Worm (Caenorhabditis elegans) whole organism, midembryonic: ENCODE measurements around the gene hmt-1.

Experiments used
- T22C8.4 ChIP-seq: fragments of 200-800 bp; sonication (Bioruptor generic); IDR thresholded peaks from 2 replicates; pipeline ENCODE4 v1.3.6; 2022; ENCODE audit warnings: missing genetic modification characterization, missing compliant biosample characterization
- cog-1 ChIP-seq: sonication (generic microtip); optimal IDR thresholded peaks from 2 replicates; lab custom pipeline; 2016; ENCODE audit warnings: missing genetic modification characterization, missing compliant biosample characterization
- flt-1 ChIP-seq: fragments of 200-800 bp; sonication (Bioruptor generic); IDR thresholded peaks from 2 replicates; pipeline ENCODE4 v1.3.6; 2022; ENCODE audit warnings: missing genetic modification characterization, missing compliant biosample characterization
- klf-2 ChIP-seq: fragments of 200-800 bp; sonication (Bioruptor generic); conservative IDR thresholded peaks from 2 replicates; pipeline ENCODE4 v1.3.6; 2022; ENCODE audit warnings: missing genetic modification reagents, missing genetic modification characterization, missing compliant biosample characterization
- med-1 ChIP-seq: sonication (generic microtip); optimal IDR thresholded peaks from 2 replicates; lab custom pipeline; 2017; ENCODE audit warnings: missing genetic modification characterization, mild to moderate bottlenecking, missing compliant biosample characterization, antibody characterized with exemption, missing genetic modification reagents; ENCODE audit not compliant: insufficient read depth
- ref-1 ChIP-seq: fragments of 200-800 bp; sonication (Bioruptor generic); conservative IDR thresholded peaks from 2 replicates; pipeline ENCODE4 v1.3.6; 2022; ENCODE audit warnings: missing genetic modification reagents, missing genetic modification characterization, missing compliant biosample characterization
- tab-1 ChIP-seq: fragments of 200-800 bp; sonication (Bioruptor generic); IDR thresholded peaks from 2 replicates; pipeline ENCODE4 v1.3.6; 2022; ENCODE audit warnings: missing genetic modification characterization, missing compliant biosample characterization
- ztf-23 ChIP-seq: fragments of 200-800 bp; sonication (Bioruptor generic); IDR thresholded peaks from 2 replicates; pipeline ENCODE4 v1.3.6; 2022; ENCODE audit warnings: missing genetic modification reagents, missing genetic modification characterization, missing compliant biosample characterization
- ztf-29 ChIP-seq: fragments of 200-800 bp; sonication (Bioruptor generic); IDR thresholded peaks from 2 replicates; pipeline ENCODE4 v1.3.6; 2022; ENCODE audit warnings: missing genetic modification reagents, missing genetic modification characterization, missing compliant biosample characterization

The hmt-1 gene

DNA sequence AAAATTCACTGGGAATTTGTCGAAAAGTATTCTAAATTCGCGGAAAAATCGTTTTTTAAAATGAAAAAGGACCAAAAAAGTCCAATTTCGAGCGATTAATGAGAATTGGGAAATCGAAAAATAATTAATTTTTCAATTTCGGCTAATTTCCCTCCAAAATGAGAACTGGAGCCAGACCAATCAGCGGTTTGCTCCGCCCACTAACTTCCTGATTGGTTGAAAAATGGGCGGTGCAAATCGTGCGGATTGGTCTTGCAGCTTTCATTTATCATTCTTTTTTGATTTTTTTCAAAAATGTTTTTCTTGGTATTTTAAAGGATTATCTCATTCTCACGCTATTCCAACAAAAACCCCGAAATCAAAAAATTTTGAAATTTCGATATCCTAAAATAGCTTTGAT is 45.7 kb downstream of the hmt-1 start:
- no peak for TF ChIP-seq med-1 (GFP tag; lab: Kevin White, UChicago)
- no peak for TF ChIP-seq cog-1 (tag; lab: Kevin White, UChicago)
- TF ChIP-seq klf-2 = no peak
- TF ChIP-seq tab-1 = no peak
- no peak for TF ChIP-seq flt-1 (GFP tag; lab: Robert Waterston, UW)
- TF ChIP-seq ztf-23 (GFP tag; lab: Robert Waterston, UW) = no peak
- TF ChIP-seq ref-1 = no peak
- no peak for TF ChIP-seq T22C8.4 (GFP tag; lab: Robert Waterston, UW)
- no peak for TF ChIP-seq ztf-29 (GFP tag; lab: Robert Waterston, UW)

DNA sequence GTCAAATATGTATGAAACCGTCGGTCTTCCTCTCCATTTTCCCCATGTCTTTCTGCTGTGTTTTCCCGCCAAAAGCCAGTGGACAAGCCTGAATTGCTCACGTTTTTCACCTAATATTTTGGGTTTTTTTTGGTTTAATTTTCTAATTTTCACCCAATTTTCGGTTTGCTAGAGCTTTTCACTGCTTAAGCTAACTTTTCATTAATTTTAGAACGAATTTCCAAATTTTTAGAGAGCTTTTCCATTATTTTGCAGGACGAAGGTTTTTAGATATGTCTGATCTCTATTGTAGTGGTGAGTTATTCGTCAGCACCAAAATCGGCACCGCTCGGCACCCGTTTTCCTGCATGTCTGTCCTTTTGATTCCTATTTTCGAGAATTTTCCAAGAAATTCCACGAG is 46.2 kb downstream of the hmt-1 start:
- no peak for TF ChIP-seq ztf-29 (GFP tag; lab: Robert Waterston, UW)
- no peak for TF ChIP-seq ref-1
- no peak for TF ChIP-seq cog-1 (tag; lab: Kevin White, UChicago)
- TF ChIP-seq ztf-23 (GFP tag; lab: Robert Waterston, UW) = no peak
- no peak for TF ChIP-seq klf-2
- TF ChIP-seq med-1 (GFP tag; lab: Kevin White, UChicago) = no peak
- no peak for TF ChIP-seq T22C8.4 (GFP tag; lab: Robert Waterston, UW)
- TF ChIP-seq tab-1 = no peak
- TF ChIP-seq flt-1 (GFP tag; lab: Robert Waterston, UW) = no peak

DNA sequence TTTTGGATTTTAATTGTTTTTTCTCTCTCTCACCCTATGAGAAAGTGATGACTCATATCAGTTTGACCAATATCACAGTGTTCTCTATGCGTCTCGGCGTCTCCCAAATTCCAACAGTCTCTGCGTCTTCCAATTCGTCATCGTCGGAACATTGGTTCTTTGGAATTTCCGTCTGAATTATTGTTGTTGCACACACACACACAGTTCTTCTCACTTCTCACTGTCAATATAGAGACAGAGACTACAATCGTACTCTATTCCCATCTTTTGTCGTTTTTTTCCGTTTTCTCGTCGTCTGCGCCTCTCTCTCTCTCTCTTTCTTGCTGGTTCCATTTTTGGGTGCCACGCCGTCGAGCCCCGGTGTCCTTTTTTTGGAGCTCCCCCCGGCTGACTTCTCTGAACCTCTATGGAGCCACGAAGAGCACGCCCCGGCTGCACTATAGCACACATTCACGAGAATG is 49.1 kb downstream of the hmt-1 start:
- TF ChIP-seq klf-2 (no peak), ref-1 (no peak), cog-1 (tag; lab: Kevin White, UChicago) (no peak), flt-1 (GFP tag; lab: Robert Waterston, UW) (no peak), tab-1 (no peak), med-1 (GFP tag; lab: Kevin White, UChicago) (no peak), ztf-23 (GFP tag; lab: Robert Waterston, UW) (no peak), T22C8.4 (GFP tag; lab: Robert Waterston, UW) (no peak), ztf-29 (GFP tag; lab: Robert Waterston, UW) (no peak)

DNA sequence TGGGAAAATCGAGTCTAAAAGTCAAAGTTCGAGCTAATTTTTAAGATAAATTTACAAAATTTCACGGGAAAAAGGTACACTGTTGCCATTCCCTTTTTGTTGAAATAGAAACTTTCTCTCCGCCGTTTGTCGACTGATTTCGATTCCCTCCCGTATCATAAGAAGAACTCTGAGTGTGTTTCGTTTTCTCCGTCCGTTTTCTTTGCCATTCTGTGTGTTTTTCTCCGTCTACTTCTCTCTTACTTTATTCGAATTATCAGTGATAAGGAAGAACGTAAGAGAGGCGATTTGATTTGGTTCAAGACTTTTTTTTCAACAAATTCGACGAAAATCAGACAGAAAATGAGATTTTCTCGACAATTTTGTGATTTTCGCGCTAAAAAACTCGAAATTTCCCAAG is 53.2 kb downstream of the hmt-1 start:
- no peak for TF ChIP-seq flt-1 (GFP tag; lab: Robert Waterston, UW)
- TF ChIP-seq ztf-23 (GFP tag; lab: Robert Waterston, UW) = no peak
- no peak for TF ChIP-seq med-1 (GFP tag; lab: Kevin White, UChicago)
- no peak for TF ChIP-seq cog-1 (tag; lab: Kevin White, UChicago)
- no peak for TF ChIP-seq ztf-29 (GFP tag; lab: Robert Waterston, UW)
- no peak for TF ChIP-seq klf-2
- no peak for TF ChIP-seq T22C8.4 (GFP tag; lab: Robert Waterston, UW)
- no peak for TF ChIP-seq tab-1
- TF ChIP-seq ref-1 = no peak

DNA sequence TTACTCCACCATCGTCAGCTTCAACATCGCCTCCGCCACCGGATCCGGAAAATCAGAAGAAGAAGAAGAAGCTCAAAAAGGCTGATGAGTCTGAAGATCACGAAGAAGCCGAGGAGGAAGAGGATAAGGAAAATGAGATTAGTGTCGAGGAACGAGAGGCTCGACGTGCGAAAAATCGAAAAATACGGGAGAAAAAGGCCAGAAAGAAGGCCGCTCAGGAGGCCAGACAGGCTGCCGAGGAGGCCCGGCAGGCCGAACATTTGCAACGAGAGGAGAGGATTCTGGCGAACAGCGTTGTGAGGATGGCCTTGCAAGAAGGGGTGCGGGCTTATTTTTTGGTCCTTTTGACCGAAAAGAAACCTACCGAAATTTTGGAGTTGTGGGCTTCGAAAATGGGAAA is 54.6 kb downstream of the hmt-1 start:
- TF ChIP-seq T22C8.4 (GFP tag; lab: Robert Waterston, UW) (no peak), ztf-29 (GFP tag; lab: Robert Waterston, UW) (no peak), ref-1 (no peak), cog-1 (tag; lab: Kevin White, UChicago) (no peak), tab-1 (no peak), klf-2 (no peak), med-1 (GFP tag; lab: Kevin White, UChicago) (no peak), flt-1 (GFP tag; lab: Robert Waterston, UW) (no peak), ztf-23 (GFP tag; lab: Robert Waterston, UW) (no peak)
